Fruit fly (Drosophila melanogaster) whole organism, prepupa: Measurements from ENCODE around the gene brn.

ENCODE experiments used
- CG11902 ChIP-seq: fragments of 200-800 bp; sonication (Bioruptor generic); optimal IDR thresholded peaks from 3 replicates; lab custom pipeline; 2016; ENCODE audit warnings: missing biosample characterization, missing genetic modification characterization
- CG34406 ChIP-seq: fragments of 200-800 bp; sonication (Bioruptor generic); optimal IDR thresholded peaks from 3 replicates; lab custom pipeline; 2016; ENCODE audit warnings: missing biosample characterization, missing genetic modification characterization
- Eip93F ChIP-seq: fragments of 200-800 bp; sonication (Bioruptor generic); optimal IDR thresholded peaks from 2 replicates; lab custom pipeline; 2016; ENCODE audit warnings: missing biosample characterization, mild to moderate bottlenecking, missing genetic modification characterization
- fkh ChIP-seq: fragments of 200-800 bp; sonication (Bioruptor generic); optimal IDR thresholded peaks from 3 replicates; lab custom pipeline; 2017; ENCODE audit warnings: missing biosample characterization, mild to moderate bottlenecking, missing genetic modification characterization, moderate library complexity
- vri ChIP-seq: fragments of 200-800 bp; sonication (Bioruptor generic); optimal IDR thresholded peaks from 3 replicates; lab custom pipeline; 2016; ENCODE audit warnings: missing biosample characterization, mild to moderate bottlenecking, missing genetic modification characterization

DNA sequence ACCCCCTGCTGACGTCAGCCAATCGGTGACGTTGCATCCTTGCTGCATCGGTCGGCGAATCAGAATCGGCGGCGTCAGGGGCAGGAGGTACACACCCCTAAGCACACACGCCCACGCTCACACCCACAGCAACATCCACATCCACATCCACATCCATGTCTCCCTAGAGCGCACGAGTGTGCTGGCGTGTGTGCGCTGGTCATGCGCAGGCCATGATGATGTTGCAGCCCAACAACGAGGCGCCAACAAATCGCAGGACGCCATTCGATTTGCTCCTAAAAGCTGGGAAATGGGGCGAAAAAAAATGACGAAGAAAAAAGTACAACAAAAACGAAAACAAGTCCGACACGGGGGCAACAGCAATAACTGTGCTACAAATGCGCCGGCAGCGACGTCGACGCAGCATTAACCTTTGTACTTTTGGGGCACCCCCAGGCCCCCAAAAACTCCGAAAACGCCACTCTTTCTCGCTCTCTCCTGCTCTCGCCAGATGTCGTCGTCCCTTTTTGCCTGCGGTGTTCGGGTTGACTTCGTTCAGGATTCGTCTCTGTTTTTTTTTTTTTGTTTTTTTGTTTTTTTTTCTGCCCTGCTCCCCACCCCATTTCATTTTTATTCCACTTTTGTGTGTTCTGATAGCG is 15.0 kb upstream of the brn start:
- TF ChIP-seq fkh = no peak
- TF ChIP-seq CG34406 (GFP tag; lab: Kevin White, UChicago) = no peak
- TF ChIP-seq CG11902 (GFP tag; lab: Kevin White, UChicago) = no peak
- TF ChIP-seq Eip93F (GFP tag; lab: Kevin White, UChicago) = no peak
- no peak for TF ChIP-seq vri (GFP tag; lab: Kevin White, UChicago)
